Fruit fly (Drosophila melanogaster) whole organism, wandering third instar larva: ENCODE results near the gene Acp95EF.

Experiments
- Dif ChIP-seq: fragments of 200-275, 200-300 bp; sonication (Bioruptor generic); optimal IDR thresholded peaks from 2 replicates; lab custom pipeline; 2018; ENCODE audit warnings: missing biosample characterization, missing genetic modification characterization; ENCODE audit not compliant: partially characterized antibody
- dl ChIP-seq, 2 experiments: fragments of 175-275, 200-275 bp in 1 of 2; fragments of 200-275 bp in 1 of 2; sonication (Bioruptor generic); optimal IDR thresholded peaks; lab custom pipeline; 2018; ENCODE audit warnings: mild to moderate bottlenecking in 2 of 2, missing biosample characterization in 2 of 2, missing genetic modification characterization in 2 of 2, moderate library complexity in 2 of 2; ENCODE audit not compliant: partially characterized antibody in 2 of 2, insufficient read depth in 1 of 2
- h ChIP-seq: fragments of 200-800 bp; sonication (Bioruptor generic); optimal IDR thresholded peaks from 3 replicates; lab custom pipeline; 2016; ENCODE audit warnings: missing biosample characterization, mild to moderate bottlenecking, missing genetic modification characterization
- lola ChIP-seq: fragments of >200 bp; optimal IDR thresholded peaks from 2 replicates; lab custom pipeline; 2017; ENCODE audit warnings: missing biosample characterization, missing genetic modification characterization
- psq ChIP-seq: fragments of 200-800 bp; sonication (Bioruptor generic); optimal IDR thresholded peaks from 3 replicates; lab custom pipeline; 2017; ENCODE audit warnings: missing biosample characterization, mild to moderate bottlenecking, missing genetic modification characterization, moderate library complexity
- tai ChIP-seq: sonication (Bioruptor generic); optimal IDR thresholded peaks from 2 replicates; lab custom pipeline; 2016; ENCODE audit warnings: missing biosample characterization, missing genetic modification characterization

DNA sequence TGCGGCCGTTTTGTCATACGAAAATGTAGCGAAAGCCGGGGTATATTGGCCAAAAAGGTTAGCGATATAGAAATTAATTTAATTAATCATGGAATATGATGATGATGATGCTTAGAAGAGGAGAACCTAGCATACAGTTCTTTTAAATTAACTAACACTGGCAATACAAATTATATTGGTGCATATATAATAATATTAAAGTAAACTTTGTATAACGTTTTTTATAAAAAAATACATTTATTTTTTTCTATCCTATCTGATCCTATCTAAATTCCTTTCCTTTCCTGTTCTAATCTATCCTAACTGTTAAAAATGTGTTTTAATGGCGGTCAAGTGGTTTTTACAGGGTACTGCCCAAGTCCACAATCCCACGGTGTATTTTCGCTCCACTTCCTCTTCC is 22.8 kb upstream of the Acp95EF start:
- TF ChIP-seq Dif: no peak
- peak; percentile 41 for TF ChIP-seq psq (GFP tag; lab: Kevin White, UChicago)
- TF ChIP-seq lola (GFP tag; lab: Kevin White, UChicago): no peak
- TF ChIP-seq dl (GFP tag; optimal IDR thresholded peaks at IDR 0.05; lab: Kevin White, UChicago; ENCODE audit: insufficient read depth in 1 of 2, partially characterized antibody in 2 of 2): no peak
- no peak for TF ChIP-seq h (GFP tag; lab: Kevin White, UChicago)
- no peak for TF ChIP-seq tai (GFP tag; lab: Kevin White, UChicago)
